Worm (Caenorhabditis elegans) whole organism, L3 larva: ENCODE data around the gene srg-46.

ENCODE experiments used
- R02D3.7 ChIP-seq: fragments of 150-350 bp; optimal IDR thresholded peaks from 2 replicates; lab custom pipeline; 2014; ENCODE audit warnings: missing biosample characterization, missing genetic modification characterization
- ama-1 ChIP-seq: fragments of 150-350 bp; optimal IDR thresholded peaks from 2 replicates; lab custom pipeline; 2018
- ceh-9 ChIP-seq: sonication (generic microtip); optimal IDR thresholded peaks from 2 replicates; lab custom pipeline; 2018; ENCODE audit warnings: missing biosample characterization, missing genetic modification characterization
- daf-12 ChIP-seq: fragments of 150-350 bp; optimal IDR thresholded peaks from 2 replicates; lab custom pipeline; 2014; ENCODE audit warnings: missing biosample characterization, missing genetic modification reagents, missing genetic modification characterization
- elt-1 ChIP-seq: fragments of 150-350 bp; optimal IDR thresholded peaks from 2 replicates; lab custom pipeline; 2014; ENCODE audit warnings: missing biosample characterization, missing genetic modification characterization
- fos-1 ChIP-seq: fragments of 150-350 bp; optimal IDR thresholded peaks from 2 replicates; lab custom pipeline; 2014; ENCODE audit warnings: missing biosample characterization, missing genetic modification characterization
- nhr-76 ChIP-seq: fragments of 150-350 bp; sonication (generic microtip); optimal IDR thresholded peaks from 5 replicates; lab custom pipeline; 2014; ENCODE audit warnings: missing biosample characterization, missing genetic modification characterization
- snpc-4 ChIP-seq: fragments of 150-350 bp; optimal IDR thresholded peaks from 2 replicates; lab custom pipeline; 2014; ENCODE audit warnings: missing biosample characterization, missing genetic modification characterization

DNA sequence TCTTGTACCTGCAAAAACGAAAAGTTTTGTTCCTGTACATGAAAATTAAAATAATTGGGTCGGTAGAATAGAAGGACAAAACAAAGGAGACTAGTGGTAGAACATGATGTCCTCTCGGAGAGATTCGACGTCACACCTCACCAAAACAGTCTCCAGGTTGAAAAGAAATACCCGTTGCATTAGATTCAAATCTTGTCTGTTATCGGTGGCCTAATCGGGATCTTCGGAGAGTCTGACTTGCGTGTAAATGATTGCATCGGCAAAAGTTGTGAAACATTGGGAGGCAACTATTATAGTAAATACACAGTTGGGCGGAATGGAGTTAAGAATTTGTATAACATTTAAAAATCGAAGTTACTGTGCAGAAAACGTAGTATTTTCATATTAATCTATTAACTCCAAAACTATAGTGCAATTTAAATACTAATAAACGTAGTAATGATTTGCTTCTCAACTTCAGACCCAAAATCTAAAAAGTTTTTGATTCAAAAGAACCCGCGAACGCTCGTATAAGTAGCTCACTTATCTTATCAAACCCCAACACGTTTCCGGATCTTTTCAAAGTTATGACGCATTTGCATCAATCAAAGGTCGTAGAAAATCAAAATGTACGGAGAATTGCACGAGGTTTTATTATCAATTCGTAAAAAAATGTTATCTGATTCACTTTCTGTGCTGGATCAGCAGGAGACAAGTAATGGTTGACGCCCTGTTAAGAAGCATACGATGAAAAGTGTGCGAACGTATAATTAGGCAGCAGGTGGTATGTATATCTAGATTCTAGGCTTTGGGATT lies 29.9 kb upstream of the srg-46 start, which contains the start of gene nhr-168:
- no peak for TF ChIP-seq nhr-76 (tag; lab: Kevin White, UChicago)
- TF ChIP-seq elt-1 = peak; percentile 96
- TF ChIP-seq ama-1 (lab: Kevin White, UChicago) = no peak
- TF ChIP-seq fos-1 (tag; lab: Kevin White, UChicago) = no peak
- no peak for TF ChIP-seq daf-12
- TF ChIP-seq snpc-4 = no peak
- no peak for TF ChIP-seq R02D3.7 (tag; lab: Kevin White, UChicago)
- no peak for TF ChIP-seq ceh-9 (tag; lab: Kevin White, UChicago)
